Fruit fly (Drosophila melanogaster): ENCODE results near the gene CG6330.

- TF ChIP-seq insv (optimal IDR thresholded peaks at IDR 0.05): no peak
- TF ChIP-seq ttk (optimal IDR thresholded peaks at IDR 0.05): no peak
- no peak for TF ChIP-seq Myc (optimal IDR thresholded peaks at IDR 0.05)
Measured at dm6 chr3R:26947296-26947880, 10.9 kb downstream of the CG6330 start, which contains the start of gene Spag1.

Measured in Kc167 (cell line).